Fruit fly (Drosophila melanogaster) whole organism, larva: ENCODE data around the gene CG15332.
A peak's percentile ranks its signal among the peaks of the same experiment; 100 is the strongest.

ENCODE experiments used
- noc ChIP-seq: fragments of 200-800 bp; sonication (Bioruptor generic); optimal IDR thresholded peaks from 3 replicates; lab custom pipeline; 2019; ENCODE audit warnings: missing biosample characterization, mild to moderate bottlenecking, missing genetic modification characterization, moderate library complexity

The CG15332 gene

DNA sequence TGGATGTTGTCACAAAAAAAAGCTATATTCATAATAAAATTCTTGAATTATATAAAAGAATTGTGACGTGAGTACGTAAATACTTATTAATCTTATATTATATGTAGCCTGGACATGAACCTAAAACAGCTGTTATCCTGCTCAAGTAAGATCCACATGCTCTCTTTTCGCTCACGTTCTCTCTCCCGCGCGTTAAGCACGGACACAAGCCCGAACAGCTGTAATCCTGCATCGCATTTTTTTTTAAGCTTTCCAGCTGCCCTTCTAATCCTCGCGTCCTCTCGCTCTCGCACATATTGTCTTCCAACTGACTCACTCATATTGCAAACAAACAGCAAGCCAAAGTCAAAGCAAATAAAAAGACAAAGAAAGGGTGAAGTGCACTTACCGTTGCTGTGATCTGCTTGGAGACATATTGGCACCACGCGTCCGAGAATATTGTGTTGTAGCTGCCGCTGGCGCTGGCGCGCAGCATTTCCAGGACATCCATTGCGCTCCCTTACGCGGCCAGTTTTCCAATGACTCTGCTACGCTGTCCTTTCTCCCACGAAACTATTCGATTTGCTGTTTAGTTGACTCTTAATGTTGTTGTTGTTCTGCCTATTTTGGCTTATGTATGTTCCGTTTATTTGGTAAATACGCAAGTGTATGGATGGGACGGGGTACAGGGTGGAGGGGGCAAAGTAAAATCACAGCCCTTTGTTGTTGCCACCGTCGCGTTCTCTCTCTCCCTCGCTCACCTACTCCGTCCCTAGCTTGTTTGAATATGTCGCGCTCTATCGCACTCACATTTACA lies 11.5 kb upstream of the CG15332 start:
- TF ChIP-seq noc (tag; lab: Kevin White, UChicago) = no peak

dm6 chrX:7965761-7966555 lies 10.2 kb upstream of the CG15332 start:
- TF ChIP-seq noc (tag; lab: Kevin White, UChicago) = no peak

dm6 chrX:7963724-7964123 lies 7.9 kb upstream of the CG15332 start, which contains the start of gene sn:
TSS of gene sn (plus strand) at chrX:7964024.
- TF ChIP-seq noc (tag; lab: Kevin White, UChicago) = no peak

- TF ChIP-seq noc (tag; lab: Kevin White, UChicago) = no peak
Measured at dm6 chrX:7960988-7961387, 5.2 kb upstream of the CG15332 start.

DNA sequence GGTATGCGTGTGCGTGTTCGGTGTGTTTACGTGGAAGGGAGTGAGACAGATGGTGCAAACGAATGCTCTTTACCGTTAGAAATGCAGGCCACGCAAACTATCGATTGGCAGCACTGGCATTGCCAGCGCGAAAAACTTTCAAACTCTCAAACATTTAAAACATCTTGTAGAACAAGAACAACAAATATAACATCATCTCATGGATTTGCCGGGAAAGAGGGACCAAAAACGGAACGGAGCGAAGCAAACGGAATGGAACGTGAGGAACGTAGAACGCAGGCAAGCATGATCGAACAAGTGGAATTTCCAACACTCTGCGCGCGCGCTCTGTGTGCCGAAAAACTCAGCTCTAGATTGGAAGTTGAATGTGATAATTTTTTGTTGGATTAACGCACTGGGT lies 3.7 kb upstream of the CG15332 start:
- no peak for TF ChIP-seq noc (tag; lab: Kevin White, UChicago)

dm6 chrX:7959025-7959424 lies 3.2 kb upstream of the CG15332 start:
- no peak for TF ChIP-seq noc (tag; lab: Kevin White, UChicago)

DNA sequence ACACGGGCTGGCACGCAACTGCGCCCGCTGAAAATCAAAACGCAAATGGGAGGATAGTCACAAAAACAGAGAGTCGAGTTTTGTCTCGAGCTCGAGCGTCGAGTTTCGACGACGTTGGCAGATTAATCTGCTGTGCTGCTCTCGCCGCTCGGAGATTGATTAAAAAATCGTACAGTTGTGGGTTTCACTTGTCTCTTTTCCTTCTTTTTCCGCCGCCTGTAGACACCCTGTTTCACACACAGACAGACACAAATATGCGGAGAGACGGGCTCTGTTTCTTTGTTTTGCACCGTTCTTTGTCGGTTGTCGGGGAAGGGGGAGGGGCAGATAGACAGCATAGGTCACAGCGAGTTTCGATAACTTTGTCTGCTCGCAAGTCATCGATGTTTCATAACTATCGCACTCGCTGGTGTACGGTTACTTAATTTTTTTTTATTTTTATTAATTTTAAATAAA lies 8.9 kb downstream of the CG15332 start, which contains the start of gene orion:
TSS of gene orion (minus strand) at position 51 of the 456 bp plus-strand sequence.
- TF ChIP-seq noc (tag; lab: Kevin White, UChicago) = no peak

DNA sequence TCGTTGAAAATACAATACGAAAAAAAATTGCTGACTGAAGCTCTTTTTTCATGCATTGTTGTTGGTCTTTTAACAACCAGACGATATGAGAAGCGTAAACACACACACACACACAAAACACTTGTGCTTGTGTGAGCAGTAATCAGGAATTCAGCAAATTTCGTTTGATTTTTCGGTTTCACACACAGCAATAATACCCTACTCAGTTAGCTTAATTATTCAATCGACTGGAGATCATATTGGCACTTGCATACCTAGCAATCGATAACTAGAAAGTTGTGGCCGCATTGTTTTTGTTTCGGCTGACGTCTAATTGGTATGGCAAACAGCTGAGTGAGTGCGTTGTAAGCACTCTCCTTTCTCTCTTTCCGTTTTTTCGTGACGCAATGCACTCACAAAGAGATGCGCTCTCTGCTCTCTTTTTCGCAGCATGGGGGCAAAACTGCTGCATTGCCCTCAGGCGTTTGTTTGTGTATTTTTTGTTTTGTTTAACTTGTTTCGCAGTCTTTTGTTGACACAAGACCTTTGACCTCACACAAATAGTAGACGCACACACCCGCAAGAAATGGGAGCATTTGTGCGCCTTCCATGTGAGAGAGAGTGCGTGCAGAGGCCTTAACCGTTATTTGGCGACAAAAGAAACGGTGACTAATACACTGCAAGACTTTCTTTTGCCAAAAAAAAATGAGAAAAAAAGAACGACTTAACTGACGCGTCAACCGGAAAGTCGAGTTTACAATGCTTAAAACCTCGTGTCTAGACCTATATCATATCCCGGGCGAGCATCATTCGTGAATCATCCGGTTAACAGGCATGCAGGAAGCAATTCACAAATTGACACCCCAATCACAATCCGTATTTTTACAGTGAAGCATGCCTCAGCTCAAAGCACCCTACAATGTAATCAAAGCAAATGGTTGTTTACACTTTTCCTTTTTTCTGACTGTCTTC lies 10.7 kb downstream of the CG15332 start:
- peak; percentile 38 for TF ChIP-seq noc (tag; lab: Kevin White, UChicago)

- no peak for TF ChIP-seq noc (tag; lab: Kevin White, UChicago)
Measured at dm6 chrX:7944151-7944713, 11.6 kb downstream of the CG15332 start.

DNA sequence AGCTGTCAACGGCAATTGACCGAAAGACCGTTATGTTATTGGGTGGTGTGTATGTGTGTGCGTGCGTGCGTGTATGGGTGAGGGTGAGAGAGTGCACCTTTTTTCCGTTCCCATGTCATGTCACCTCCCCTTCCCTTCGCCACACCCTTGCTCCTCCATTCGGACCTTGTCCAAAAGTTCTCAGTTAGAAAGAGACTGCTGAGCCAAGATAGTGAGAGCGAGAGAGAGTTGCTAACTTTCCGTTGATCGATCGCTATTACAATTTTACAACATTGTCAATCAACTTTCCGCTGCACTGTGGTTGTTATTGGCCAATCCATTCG lies 17.3 kb downstream of the CG15332 start:
- no peak for TF ChIP-seq noc (tag; lab: Kevin White, UChicago)

dm6 chrX:7937588-7938481 lies 18.0 kb downstream of the CG15332 start:
- peak; percentile 28 for TF ChIP-seq noc (tag; lab: Kevin White, UChicago)

dm6 chrX:7935798-7936572 lies 19.8 kb downstream of the CG15332 start, which contains the start of gene Ubr3:
TSS of gene Ubr3 (plus strand) at chrX:7935896.
- TF ChIP-seq noc (tag; lab: Kevin White, UChicago) = peak; percentile 54

DNA sequence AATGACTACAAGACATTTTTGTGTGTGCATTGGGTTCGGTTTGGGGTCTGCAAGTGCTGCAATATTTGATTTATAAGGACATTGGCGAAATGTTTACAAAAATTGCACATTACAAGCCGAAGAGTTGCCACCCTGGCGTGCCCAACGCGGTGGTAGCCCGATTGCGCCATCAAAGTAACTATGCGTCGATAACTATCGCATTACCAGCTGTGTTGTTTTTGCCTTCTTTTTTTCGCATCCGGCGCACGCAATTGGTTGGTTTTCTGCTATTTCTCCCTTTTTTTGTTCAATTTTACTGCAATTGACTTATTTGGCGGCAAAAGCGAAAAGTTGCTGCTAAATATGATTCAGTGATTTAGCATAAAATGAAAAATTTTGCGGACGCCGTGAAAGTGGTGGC lies 21.1 kb downstream of the CG15332 start, which contains the start of gene RpS14b:
TSS of gene RpS14b (plus strand) at position 220 of the 400 bp plus-strand sequence.
- TF ChIP-seq noc (tag; lab: Kevin White, UChicago) = peak; percentile 44
